Worm (Caenorhabditis elegans) whole organism, L2 larva: ENCODE measurements around the gene F17H10.1.

Source experiments
- ZK546.5 ChIP-seq: sonication (generic microtip); optimal IDR thresholded peaks from 2 replicates; lab custom pipeline; 2017; ENCODE audit warnings: missing biosample characterization, missing genetic modification characterization
- alr-1 ChIP-seq: fragments of 150-350 bp; optimal IDR thresholded peaks from 2 replicates; lab custom pipeline; 2014; ENCODE audit warnings: missing biosample characterization, missing genetic modification characterization
- ceh-82 ChIP-seq: fragments of 150-350 bp; optimal IDR thresholded peaks from 2 replicates; lab custom pipeline; 2014; ENCODE audit warnings: missing biosample characterization, missing genetic modification characterization
- dmd-4 ChIP-seq: sonication (generic microtip); optimal IDR thresholded peaks from 2 replicates; lab custom pipeline; 2017; ENCODE audit warnings: missing biosample characterization, missing genetic modification characterization
- egl-27 ChIP-seq: sonication (generic microtip); optimal IDR thresholded peaks from 3 replicates; lab custom pipeline; 2017; ENCODE audit warnings: missing biosample characterization, missing genetic modification reagents, missing genetic modification characterization
- elt-3 ChIP-seq: sonication (generic microtip); optimal IDR thresholded peaks from 2 replicates; lab custom pipeline; 2017; ENCODE audit warnings: missing biosample characterization, missing genetic modification characterization
- fos-1 ChIP-seq: fragments of 150-350 bp; optimal IDR thresholded peaks from 2 replicates; lab custom pipeline; 2014; ENCODE audit warnings: missing biosample characterization, missing genetic modification characterization
- gmeb-1 ChIP-seq: fragments of 150-350 bp; optimal IDR thresholded peaks from 2 replicates; lab custom pipeline; 2014; ENCODE audit warnings: missing biosample characterization, missing genetic modification characterization
- nhr-25 ChIP-seq: fragments of 150-350 bp; sonication (generic microtip); optimal IDR thresholded peaks from 3 replicates; lab custom pipeline; 2014; ENCODE audit warnings: missing biosample characterization, missing genetic modification characterization
- peb-1 ChIP-seq: fragments of 150-350 bp; optimal IDR thresholded peaks from 2 replicates; lab custom pipeline; 2014; ENCODE audit warnings: missing biosample characterization, missing genetic modification characterization
- ztf-11 ChIP-seq: sonication (generic microtip); optimal IDR thresholded peaks from 2 replicates; lab custom pipeline; 2017; ENCODE audit warnings: missing biosample characterization, missing genetic modification characterization

DNA sequence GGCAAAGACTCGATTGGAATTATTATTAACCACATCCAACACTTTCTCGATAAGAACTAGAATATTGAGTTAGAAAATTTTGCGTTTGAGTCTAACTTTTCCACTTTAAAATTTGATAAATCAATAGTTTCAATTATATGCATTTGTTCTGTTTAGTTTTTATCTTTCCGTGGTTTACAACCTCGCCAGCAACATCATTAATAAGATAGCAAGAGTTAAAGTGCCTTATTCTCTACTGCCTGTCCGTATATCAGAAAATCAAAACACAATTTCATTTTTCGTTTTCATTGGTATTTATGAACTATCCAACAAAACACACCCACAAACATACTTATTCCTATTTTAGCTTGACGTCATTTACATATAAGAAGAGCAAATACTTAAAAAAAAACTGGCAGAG lies 16.5 kb upstream of the F17H10.1 start:
- TF ChIP-seq gmeb-1 (tag; lab: Kevin White, UChicago): no peak
- TF ChIP-seq egl-27 (tag; lab: Kevin White, UChicago): no peak
- no peak for TF ChIP-seq alr-1 (tag; lab: Kevin White, UChicago)
- TF ChIP-seq ZK546.5 (tag; lab: Kevin White, UChicago): no peak
- TF ChIP-seq peb-1 (tag; lab: Kevin White, UChicago): no peak
- TF ChIP-seq dmd-4 (tag; lab: Kevin White, UChicago): no peak
- TF ChIP-seq elt-3 (tag; lab: Kevin White, UChicago): no peak
- peak; percentile 55 for TF ChIP-seq fos-1 (tag; lab: Kevin White, UChicago)
- TF ChIP-seq ceh-82: no peak
- no peak for TF ChIP-seq nhr-25 (tag; lab: Kevin White, UChicago)
- TF ChIP-seq ztf-11 (tag; lab: Kevin White, UChicago): no peak
